Fruit fly (Drosophila melanogaster) whole organism, embryonic: ENCODE measurements around the gene SamDC.

Source experiments
- Bgb ChIP-seq: fragments of 200-800 bp; sonication (Bioruptor generic); IDR thresholded peaks from 2 replicates; pipeline ENCODE4 v1.3.6; 2022; ENCODE audit warnings: missing biosample characterization, missing genetic modification characterization; ENCODE audit not compliant: partially characterized antibody
- BtbVII ChIP-seq: fragments of 200-800 bp; sonication (Bioruptor generic); optimal IDR thresholded peaks from 3 replicates; lab custom pipeline; 2017; ENCODE audit warnings: missing biosample characterization, mild to moderate bottlenecking, missing genetic modification characterization
- CG10267 ChIP-seq: fragments of 200-800 bp; sonication (Bioruptor generic); optimal IDR thresholded peaks from 2 replicates; lab custom pipeline; 2018; ENCODE audit warnings: missing biosample characterization, mild to moderate bottlenecking, missing genetic modification characterization, moderate library complexity
- CG10431 ChIP-seq: fragments of 200-800 bp; sonication (Bioruptor generic); optimal IDR thresholded peaks from 3 replicates; lab custom pipeline; 2018; ENCODE audit warnings: missing biosample characterization, mild to moderate bottlenecking, missing genetic modification characterization
- CG10543 ChIP-seq: fragments of 200-800 bp; sonication (Bioruptor generic); optimal IDR thresholded peaks from 3 replicates; lab custom pipeline; 2017; ENCODE audit warnings: missing biosample characterization, mild to moderate bottlenecking, missing genetic modification characterization, moderate library complexity
- CG10654 ChIP-seq: fragments of 200-800 bp; sonication (Bioruptor generic); optimal IDR thresholded peaks from 2 replicates; lab custom pipeline; 2016; ENCODE audit warnings: missing biosample characterization, missing genetic modification characterization
- CG11696 ChIP-seq: fragments of 200-800 bp; sonication (Bioruptor generic); IDR thresholded peaks from 2 replicates; pipeline ENCODE4 v1.3.6; 2022; ENCODE audit warnings: missing biosample characterization, missing genetic modification characterization
- CG13123 ChIP-seq: fragments of 200-800 bp; sonication (Bioruptor generic); optimal IDR thresholded peaks from 2 replicates; lab custom pipeline; 2016; ENCODE audit warnings: missing biosample characterization, missing genetic modification characterization
- CG13296 ChIP-seq: fragments of 200-800 bp; sonication (Bioruptor generic); optimal IDR thresholded peaks from 3 replicates; lab custom pipeline; 2018; ENCODE audit warnings: missing biosample characterization, mild to moderate bottlenecking, missing genetic modification characterization
- CG1603 ChIP-seq: fragments of 200-800 bp; sonication (Bioruptor generic); optimal IDR thresholded peaks from 2 replicates; lab custom pipeline; 2019; ENCODE audit warnings: missing biosample characterization, mild to moderate bottlenecking, missing genetic modification characterization, moderate library complexity
- CG17361 ChIP-seq: fragments of 200-800 bp; sonication (Bioruptor generic); IDR thresholded peaks from 3 replicates; pipeline ENCODE4 v1.3.6; 2022; ENCODE audit warnings: missing biosample characterization, missing genetic modification characterization
- CG17385 ChIP-seq: fragments of 200-800 bp; sonication (Bioruptor generic); optimal IDR thresholded peaks from 3 replicates; lab custom pipeline; 2018; ENCODE audit warnings: missing biosample characterization, mild to moderate bottlenecking, missing genetic modification characterization
- CG18476 ChIP-seq: fragments of 200-800 bp; sonication (Bioruptor generic); optimal IDR thresholded peaks from 2 replicates; lab custom pipeline; 2016; ENCODE audit warnings: missing biosample characterization, mild to moderate bottlenecking, missing genetic modification characterization
- CG18619 ChIP-seq: fragments of 200-800 bp; sonication (Bioruptor generic); optimal IDR thresholded peaks from 3 replicates; lab custom pipeline; 2017; ENCODE audit warnings: missing biosample characterization, mild to moderate bottlenecking, missing genetic modification characterization
- CG18764 ChIP-seq: fragments of 200-800 bp; sonication (Bioruptor generic); optimal IDR thresholded peaks from 3 replicates; lab custom pipeline; 2016; ENCODE audit warnings: missing biosample characterization, missing genetic modification characterization
- CG2199 ChIP-seq: fragments of 200-800 bp; sonication (Bioruptor generic); IDR thresholded peaks from 3 replicates; pipeline ENCODE4 v1.3.6; 2022; ENCODE audit warnings: missing biosample characterization, missing genetic modification characterization
- CG30020 ChIP-seq: fragments of 200-800 bp; optimal IDR thresholded peaks from 2 replicates; lab custom pipeline; 2019; ENCODE audit warnings: missing biosample characterization, mild to moderate bottlenecking, missing genetic modification characterization, moderate library complexity
- CG34376 ChIP-seq: fragments of 200-800 bp; sonication (Bioruptor generic); optimal IDR thresholded peaks from 2 replicates; lab custom pipeline; 2018; ENCODE audit warnings: missing biosample characterization, mild to moderate bottlenecking, missing genetic modification characterization
- CG7556 ChIP-seq: fragments of 200-800 bp; sonication (Bioruptor generic); optimal IDR thresholded peaks from 2 replicates; lab custom pipeline; 2017; ENCODE audit warnings: missing biosample characterization, mild to moderate bottlenecking, missing genetic modification characterization
- CG8388 ChIP-seq: fragments of 200-800 bp; sonication (Bioruptor generic); optimal IDR thresholded peaks from 2 replicates; lab custom pipeline; 2019; ENCODE audit warnings: missing biosample characterization, mild to moderate bottlenecking, missing genetic modification characterization, moderate library complexity
- CG9817 ChIP-seq: fragments of 200-800 bp; sonication (Bioruptor generic); optimal IDR thresholded peaks from 2 replicates; lab custom pipeline; 2018; ENCODE audit warnings: missing biosample characterization, mild to moderate bottlenecking, missing genetic modification characterization, moderate library complexity
- CoRest ChIP-seq: fragments of 200-800 bp; sonication (Bioruptor generic); optimal IDR thresholded peaks from 3 replicates; lab custom pipeline; 2018; ENCODE audit warnings: missing biosample characterization, mild to moderate bottlenecking, missing genetic modification characterization, moderate library complexity
- D19A ChIP-seq: fragments of 200-800 bp; optimal IDR thresholded peaks from 3 replicates; lab custom pipeline; 2019; ENCODE audit warnings: missing biosample characterization, mild to moderate bottlenecking, missing genetic modification characterization, moderate library complexity
- D19B ChIP-seq: fragments of 200-800 bp; sonication (Bioruptor generic); optimal IDR thresholded peaks from 2 replicates; lab custom pipeline; 2017; ENCODE audit warnings: missing biosample characterization, mild to moderate bottlenecking, missing genetic modification characterization
- Dip3 ChIP-seq: fragments of 200-800 bp; sonication (Bioruptor generic); optimal IDR thresholded peaks from 3 replicates; lab custom pipeline; 2016; ENCODE audit warnings: missing biosample characterization, missing genetic modification characterization
- Hey ChIP-seq: fragments of 200-800 bp; sonication (Bioruptor generic); optimal IDR thresholded peaks from 3 replicates; lab custom pipeline; 2018; ENCODE audit warnings: missing biosample characterization, mild to moderate bottlenecking, missing genetic modification characterization
- Hmr ChIP-seq: fragments of 200-800 bp; sonication (Bioruptor generic); optimal IDR thresholded peaks from 3 replicates; lab custom pipeline; 2017; ENCODE audit warnings: mild to moderate bottlenecking, missing biosample characterization, missing genetic modification reagents, missing genetic modification characterization
- Hr78 ChIP-seq, 2 experiments: fragments of 200-800 bp in 1 of 2; fragments of >200 bp in 1 of 2; sonication (Bioruptor generic) in 1 of 2; optimal IDR thresholded peaks; 2 replicates each; lab custom pipeline; 2017 to 2019; ENCODE audit warnings: missing biosample characterization in 2 of 2, missing genetic modification characterization in 2 of 2, mild to moderate bottlenecking in 1 of 2, moderate library complexity in 1 of 2
- Lhr ChIP-seq: fragments of 200-800 bp; sonication (Bioruptor generic); optimal IDR thresholded peaks from 3 replicates; lab custom pipeline; 2017; ENCODE audit warnings: mild to moderate bottlenecking, missing biosample characterization, missing genetic modification reagents, missing genetic modification characterization
- Taf1 ChIP-seq: fragments of 200-800 bp; sonication (Bioruptor generic); IDR thresholded peaks from 2 replicates; pipeline ENCODE4 v1.3.6; 2022; ENCODE audit warnings: missing biosample characterization, missing genetic modification characterization
- YL-1 ChIP-seq: fragments of 200-800 bp; sonication (Bioruptor generic); optimal IDR thresholded peaks from 3 replicates; lab custom pipeline; 2017; ENCODE audit warnings: missing biosample characterization, mild to moderate bottlenecking, missing genetic modification characterization
- bigmax ChIP-seq: fragments of 200-800 bp; sonication (Bioruptor generic); optimal IDR thresholded peaks from 2 replicates; lab custom pipeline; 2018; ENCODE audit warnings: missing biosample characterization, mild to moderate bottlenecking, missing genetic modification characterization
- bsh ChIP-seq, 2 experiments: fragments of 200-800 bp; sonication (Bioruptor generic); optimal IDR thresholded peaks; 2 replicates each; lab custom pipeline; 2017 to 2018; ENCODE audit warnings: mild to moderate bottlenecking in 2 of 2, missing biosample characterization in 2 of 2, missing genetic modification characterization in 2 of 2, moderate library complexity in 1 of 2
- chn ChIP-seq: fragments of 200-800 bp; sonication (Bioruptor generic); optimal IDR thresholded peaks from 2 replicates; lab custom pipeline; 2016; ENCODE audit warnings: missing biosample characterization, missing genetic modification characterization
- eyg ChIP-seq: fragments of 200-800 bp; sonication (Bioruptor generic); optimal IDR thresholded peaks from 3 replicates; lab custom pipeline; 2016; ENCODE audit warnings: missing biosample characterization, missing genetic modification characterization
- gcm2 ChIP-seq: fragments of 200-800 bp; sonication (Bioruptor generic); optimal IDR thresholded peaks from 2 replicates; lab custom pipeline; 2016; ENCODE audit warnings: missing biosample characterization, missing genetic modification characterization
- gem ChIP-seq: fragments of 200-800 bp; sonication (Bioruptor generic); optimal IDR thresholded peaks from 2 replicates; lab custom pipeline; 2019; ENCODE audit warnings: missing biosample characterization, mild to moderate bottlenecking, missing genetic modification characterization, moderate library complexity
- gsb ChIP-seq: fragments of 200-800 bp; sonication (Bioruptor generic); IDR thresholded peaks from 2 replicates; pipeline ENCODE4 v1.3.6; 2022; ENCODE audit warnings: missing biosample characterization, missing genetic modification characterization
- kay ChIP-seq: fragments of 200-800 bp; sonication (Bioruptor generic); optimal IDR thresholded peaks from 2 replicates; lab custom pipeline; 2016; ENCODE audit warnings: missing biosample characterization, missing genetic modification characterization
- luna ChIP-seq: fragments of 200-800 bp; sonication (Bioruptor generic); optimal IDR thresholded peaks from 2 replicates; lab custom pipeline; 2016; ENCODE audit warnings: missing biosample characterization, missing genetic modification characterization
- odd ChIP-seq: fragments of 200-800 bp; sonication (Bioruptor generic); optimal IDR thresholded peaks from 2 replicates; lab custom pipeline; 2017; ENCODE audit warnings: missing biosample characterization, mild to moderate bottlenecking, missing genetic modification characterization
- pfk ChIP-seq: fragments of 200-800 bp; sonication (Bioruptor generic); optimal IDR thresholded peaks from 2 replicates; lab custom pipeline; 2018; ENCODE audit warnings: missing biosample characterization, mild to moderate bottlenecking, missing genetic modification characterization, moderate library complexity
- pros ChIP-seq: fragments of 200-800 bp; sonication (Bioruptor generic); optimal IDR thresholded peaks from 3 replicates; lab custom pipeline; 2019; ENCODE audit warnings: missing biosample characterization, mild to moderate bottlenecking, missing genetic modification characterization, moderate library complexity
- psq ChIP-seq: fragments of 200-800 bp; sonication (Bioruptor generic); optimal IDR thresholded peaks from 2 replicates; lab custom pipeline; 2017; ENCODE audit warnings: missing biosample characterization, missing genetic modification characterization
- ranshi ChIP-seq: fragments of 200-800 bp; sonication (Bioruptor generic); IDR thresholded peaks from 2 replicates; pipeline ENCODE4 v1.3.6; 2022; ENCODE audit warnings: missing biosample characterization, missing genetic modification characterization
- slbo ChIP-seq: fragments of 200-800 bp; sonication (Bioruptor generic); IDR thresholded peaks from 2 replicates; pipeline ENCODE4 v1.3.6; 2022; ENCODE audit warnings: missing biosample characterization, missing genetic modification characterization
- trem ChIP-seq: fragments of 200-800 bp; optimal IDR thresholded peaks from 3 replicates; lab custom pipeline; 2019; ENCODE audit warnings: missing biosample characterization, mild to moderate bottlenecking, missing genetic modification characterization, moderate library complexity
- zf30C ChIP-seq: fragments of 200-800 bp; sonication (Bioruptor generic); optimal IDR thresholded peaks from 3 replicates; lab custom pipeline; 2018; ENCODE audit warnings: missing biosample characterization, mild to moderate bottlenecking, missing genetic modification characterization

SamDC gene

DNA sequence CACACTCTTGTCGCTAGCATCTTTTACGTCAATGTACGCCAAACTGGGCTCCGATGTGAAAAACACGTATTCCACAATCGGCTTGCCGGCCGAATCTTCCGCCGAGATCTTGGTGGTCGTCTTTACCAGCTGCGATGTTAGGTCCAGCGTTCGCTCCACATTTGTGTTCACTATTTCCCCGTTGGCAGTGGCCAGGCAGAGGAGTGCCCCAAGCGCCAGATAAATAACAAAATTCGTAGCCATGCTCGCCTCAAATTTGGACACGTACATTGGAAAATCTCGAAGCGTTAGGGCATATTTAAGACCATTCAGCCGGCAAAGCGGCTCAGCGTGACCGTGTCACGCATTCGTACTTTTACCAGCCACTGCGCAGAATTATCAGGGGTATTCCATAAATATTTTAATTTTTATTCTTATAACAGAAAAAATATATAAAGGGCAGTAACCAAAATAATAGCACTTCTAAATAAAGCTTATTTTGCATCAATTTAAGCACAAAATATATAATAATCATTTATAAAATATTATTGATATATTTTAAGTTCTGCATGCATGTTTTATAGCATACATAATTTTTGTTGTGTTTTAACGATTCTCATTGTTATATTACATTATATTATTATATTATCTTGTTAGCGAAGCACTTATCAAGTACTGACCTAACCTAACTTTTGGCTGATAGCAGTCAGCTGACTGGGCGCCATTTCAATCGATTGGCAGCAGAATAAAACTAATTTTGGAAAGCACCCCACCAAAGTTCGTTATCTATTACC is 36.4 kb downstream of the SamDC start, which contains the start of the genes CG33303 and dpr19 (continued):
- TF ChIP-seq CG10654 (GFP tag; lab: Kevin White, UChicago) (peak; percentile 29), luna (GFP tag; lab: Kevin White, UChicago) (no peak), bsh (GFP tag; optimal IDR thresholded peaks at IDR 0.05; lab: Kevin White, UChicago) (peak in 1 of 2 experiments; percentile 83), psq (peak; percentile 10), D19B (GFP tag; lab: Kevin White, UChicago) (peak; percentile 21), trem (tag; lab: Kevin White, UChicago) (peak; percentile 89), CG30020 (tag; lab: Kevin White, UChicago) (peak; percentile 91), kay (GFP tag; lab: Kevin White, UChicago) (peak; percentile 4), YL-1 (GFP tag; lab: Kevin White, UChicago) (peak; percentile 85), gem (tag; lab: Kevin White, UChicago) (peak; percentile 92), Bgb (GFP tag; lab: Robert Waterston, UW) (no peak), Taf1 (GFP tag; lab: Robert Waterston, UW) (peak; percentile 20; the same call in 1 of the 2 replicates), CG10431 (GFP tag; lab: Kevin White, UChicago) (peak; percentile 46), CG17361 (peak; percentile 86; the same call in 2 of the 3 replicates), chn (GFP tag; lab: Kevin White, UChicago) (no peak), pfk (GFP tag; lab: Kevin White, UChicago) (peak; percentile 61), CG8388 (GFP tag; lab: Kevin White, UChicago) (peak; percentile 86), CG18764 (GFP tag; lab: Kevin White, UChicago) (peak; percentile 51), Lhr (GFP tag; lab: Kevin White, UChicago) (peak; percentile 55), Hr78 (GFP tag; optimal IDR thresholded peaks at IDR 0.05; lab: Kevin White, UChicago) (no peak), Dip3 (GFP tag; lab: Kevin White, UChicago) (no peak), BtbVII (GFP tag; lab: Kevin White, UChicago) (peak; percentile 49), CG13296 (GFP tag; lab: Kevin White, UChicago) (peak; percentile 87), bigmax (GFP tag; lab: Kevin White, UChicago) (peak; percentile 95), CG13123 (peak; percentile 50), CG18476 (no peak), CG7556 (peak; percentile 80), CG11696 (peak; percentile 63; the same call in 1 of the 2 replicates), CG34376 (no peak), CG9817 (tag; lab: Kevin White, UChicago) (peak; percentile 59), CG18619 (GFP tag; lab: Kevin White, UChicago) (peak; percentile 68), eyg (GFP tag; lab: Kevin White, UChicago) (no peak), odd (GFP tag; lab: Kevin White, UChicago) (peak; percentile 53), CG2199 (no peak), CG10543 (GFP tag; lab: Kevin White, UChicago) (no peak), CG1603 (tag; lab: Kevin White, UChicago) (peak; percentile 16), gsb (GFP tag; lab: Robert Waterston, UW) (no peak), D19A (peak; percentile 83), zf30C (GFP tag; lab: Kevin White, UChicago) (no peak), pros (peak; percentile 26), CoRest (peak; percentile 83), CG10267 (tag; lab: Kevin White, UChicago) (peak; percentile 84), Hey (tag; lab: Kevin White, UChicago) (no peak), ranshi (GFP tag; lab: Robert Waterston, UW) (0 out of 2 replicates have a peak, but pooled peaks have one; percentile 33), Hmr (peak; percentile 85), gcm2 (no peak), CG17385 (GFP tag; lab: Kevin White, UChicago) (peak; percentile 74), slbo (peak; percentile 75)
